Worm (Caenorhabditis elegans) whole organism, L4 larva: ENCODE measurements around the gene C51E3.9.

Experiments used
- F44E2.7 ChIP-seq: fragments of 200-800 bp; sonication (Bioruptor generic); IDR thresholded peaks from 2 replicates; pipeline ENCODE4 v2.1.2; 2022; ENCODE audit warnings: missing genetic modification characterization, missing compliant biosample characterization
- R02D3.7 ChIP-seq: fragments of 150-350 bp; sonication (generic microtip); optimal IDR thresholded peaks from 3 replicates; lab custom pipeline; 2014; ENCODE audit warnings: missing biosample characterization, missing genetic modification characterization
- T20F7.1 ChIP-seq: fragments of 200-800 bp; sonication (Bioruptor generic); optimal IDR thresholded peaks from 2 replicates; lab custom pipeline; 2018; ENCODE audit warnings: mild to moderate bottlenecking, missing genetic modification characterization, missing compliant biosample characterization
- Y105C5A.15 ChIP-seq: fragments of 200-800 bp; sonication (Bioruptor generic); IDR thresholded peaks from 2 replicates; pipeline ENCODE4 v1.3.6; 2022; ENCODE audit warnings: missing genetic modification characterization, missing compliant biosample characterization
- ceh-32 ChIP-seq: sonication (generic microtip); optimal IDR thresholded peaks from 2 replicates; lab custom pipeline; 2016; ENCODE audit warnings: mild to moderate bottlenecking, missing genetic modification characterization, missing compliant biosample characterization; ENCODE audit not compliant: poor library complexity
- ces-1 ChIP-seq: fragments of 150-350 bp; sonication (generic microtip); optimal IDR thresholded peaks from 4 replicates; lab custom pipeline; 2014; ENCODE audit warnings: missing biosample characterization, missing genetic modification reagents, missing genetic modification characterization
- ctbp-1 ChIP-seq: fragments of 200-800 bp; sonication (Bioruptor generic); IDR thresholded peaks from 2 replicates; pipeline ENCODE4 v1.3.6; 2022; ENCODE audit warnings: missing genetic modification reagents, missing genetic modification characterization, missing compliant biosample characterization
- daf-12 ChIP-seq: fragments of 150-350 bp; optimal IDR thresholded peaks from 2 replicates; lab custom pipeline; 2014; ENCODE audit warnings: missing biosample characterization, missing genetic modification reagents, missing genetic modification characterization
- daf-16 ChIP-seq, 3 experiments: sonication (generic microtip); optimal IDR thresholded peaks; 2 replicates each; lab custom pipeline; 2016 to 2017; ENCODE audit warnings: missing genetic modification characterization in 3 of 3, missing genetic modification reagents in 3 of 3, mild to moderate bottlenecking in 2 of 3, missing compliant biosample characterization in 2 of 3, missing biosample characterization in 1 of 3, moderate library complexity in 1 of 3
- daf-19 ChIP-seq: fragments of 200-800 bp; sonication (Bioruptor generic); conservative IDR thresholded peaks from 2 replicates; pipeline ENCODE4 v1.3.6; 2022; ENCODE audit warnings: missing genetic modification characterization, missing compliant biosample characterization
- dmd-6 ChIP-seq: fragments of 200-800 bp; sonication (Bioruptor generic); IDR thresholded peaks from 2 replicates; pipeline ENCODE4 v1.3.6; 2022; ENCODE audit warnings: missing genetic modification reagents, missing genetic modification characterization, missing compliant biosample characterization
- dpl-1 ChIP-seq: fragments of 150-350 bp; optimal IDR thresholded peaks from 2 replicates; lab custom pipeline; 2014; ENCODE audit warnings: missing biosample characterization, missing genetic modification reagents, missing genetic modification characterization
- duxl-1 ChIP-seq: sonication (generic microtip); optimal IDR thresholded peaks from 2 replicates; lab custom pipeline; 2016; ENCODE audit warnings: mild to moderate bottlenecking, missing genetic modification characterization, moderate library complexity, missing compliant biosample characterization; ENCODE audit not compliant: poor library complexity
- dve-1 ChIP-seq: sonication (generic microtip); optimal IDR thresholded peaks from 2 replicates; lab custom pipeline; 2017; ENCODE audit warnings: antibody characterized with exemption, mild to moderate bottlenecking, missing genetic modification characterization, missing compliant biosample characterization; ENCODE audit not compliant: insufficient read depth
- egl-27 ChIP-seq: sonication (generic microtip); optimal IDR thresholded peaks from 3 replicates; lab custom pipeline; 2017; ENCODE audit warnings: missing biosample characterization, missing genetic modification reagents, missing genetic modification characterization
- egl-43 ChIP-seq: fragments of 200-800 bp; sonication (Bioruptor generic); IDR thresholded peaks from 2 replicates; pipeline ENCODE4 v1.3.6; 2022; ENCODE audit warnings: missing genetic modification reagents, missing genetic modification characterization, missing compliant biosample characterization
- fkh-10 ChIP-seq: fragments of 150-350 bp; optimal IDR thresholded peaks from 2 replicates; lab custom pipeline; 2014; ENCODE audit warnings: missing biosample characterization, missing genetic modification reagents, missing genetic modification characterization
- gei-8 ChIP-seq: fragments of 200-800 bp; sonication (Bioruptor generic); optimal IDR thresholded peaks from 2 replicates; lab custom pipeline; 2018; ENCODE audit warnings: mild to moderate bottlenecking, missing genetic modification characterization, missing compliant biosample characterization
- hlh-11 ChIP-seq: fragments of 200-800 bp; sonication (Bioruptor generic); optimal IDR thresholded peaks from 2 replicates; lab custom pipeline; 2018; ENCODE audit warnings: mild to moderate bottlenecking, missing genetic modification characterization, missing compliant biosample characterization
- hlh-30 ChIP-seq: sonication (generic microtip); optimal IDR thresholded peaks from 2 replicates; lab custom pipeline; 2017; ENCODE audit warnings: antibody characterized with exemption, mild to moderate bottlenecking, missing genetic modification characterization, missing compliant biosample characterization; ENCODE audit not compliant: insufficient read depth
- jun-1 ChIP-seq: fragments of 150-350 bp; optimal IDR thresholded peaks from 2 replicates; lab custom pipeline; 2014; ENCODE audit warnings: missing biosample characterization, missing genetic modification reagents, missing genetic modification characterization
- lim-7 ChIP-seq: fragments of 200-800 bp; sonication (Bioruptor generic); IDR thresholded peaks from 2 replicates; pipeline ENCODE4 v1.3.6; 2022; ENCODE audit warnings: missing genetic modification characterization, missing compliant biosample characterization
- lin-38 ChIP-seq: fragments of 200-800 bp; sonication (Bioruptor generic); IDR thresholded peaks from 2 replicates; pipeline ENCODE4 v1.3.6; 2022; ENCODE audit warnings: missing genetic modification reagents, missing genetic modification characterization, missing compliant biosample characterization
- lin-39 ChIP-seq: fragments of 150-350 bp; optimal IDR thresholded peaks from 2 replicates; lab custom pipeline; 2014; ENCODE audit warnings: missing biosample characterization, missing genetic modification reagents, missing genetic modification characterization
- lsy-2 ChIP-seq, 2 experiments: fragments of 150-350 bp in 1 of 2; sonication (generic microtip) in 1 of 2; optimal IDR thresholded peaks; 2 replicates each; lab custom pipeline; 2014 to 2017; ENCODE audit warnings: missing biosample characterization in 2 of 2, missing genetic modification characterization in 2 of 2
- mdl-1 ChIP-seq, 2 experiments: fragments of 150-350 bp in 1 of 2; sonication (generic microtip) in 1 of 2; optimal IDR thresholded peaks; 2 replicates each; lab custom pipeline; 2014 to 2017; ENCODE audit warnings: missing biosample characterization in 2 of 2, missing genetic modification characterization in 2 of 2
- mep-1 ChIP-seq: fragments of 150-350 bp; sonication (generic microtip); optimal IDR thresholded peaks from 3 replicates; lab custom pipeline; 2014; ENCODE audit warnings: missing biosample characterization, missing genetic modification characterization
- mes-2 ChIP-seq: sonication (generic microtip); optimal IDR thresholded peaks from 2 replicates; lab custom pipeline; 2016; ENCODE audit warnings: missing genotype, mild to moderate bottlenecking, missing genetic modification characterization, missing compliant biosample characterization; ENCODE audit not compliant: poor library complexity, severe bottlenecking
- mxl-3 ChIP-seq: fragments of 200-800 bp; sonication (Bioruptor generic); optimal IDR thresholded peaks from 2 replicates; lab custom pipeline; 2018; ENCODE audit warnings: mild to moderate bottlenecking, missing genetic modification characterization, missing compliant biosample characterization
- nhr-11 ChIP-seq: fragments of 150-350 bp; optimal IDR thresholded peaks from 2 replicates; lab custom pipeline; 2014; ENCODE audit warnings: missing biosample characterization, missing genetic modification characterization
- nhr-28 ChIP-seq: fragments of 150-350 bp; optimal IDR thresholded peaks from 2 replicates; lab custom pipeline; 2014; ENCODE audit warnings: missing biosample characterization, missing genetic modification characterization
- nhr-48 ChIP-seq: sonication (generic microtip); optimal IDR thresholded peaks from 2 replicates; lab custom pipeline; 2016; ENCODE audit warnings: mild to moderate bottlenecking, missing genetic modification characterization, missing compliant biosample characterization
- pha-4 ChIP-seq, 2 experiments: fragments of 150-350 bp in 1 of 2; fragments of 200-800 bp in 1 of 2; sonication (Bioruptor generic) in 1 of 2; IDR thresholded peaks in 1 of 2; optimal IDR thresholded peaks in 1 of 2; 2 replicates each; pipeline versions ENCODE4 v1.3.6 to Lab custom; 2014 to 2022; ENCODE audit warnings: missing genetic modification characterization in 2 of 2, missing genetic modification reagents in 2 of 2, missing biosample characterization in 1 of 2, missing compliant biosample characterization in 1 of 2
- pqm-1 ChIP-seq: sonication (generic microtip); optimal IDR thresholded peaks from 2 replicates; lab custom pipeline; 2017; ENCODE audit warnings: missing biosample characterization, missing genetic modification characterization
- rbr-2 ChIP-seq: sonication (generic microtip); optimal IDR thresholded peaks from 2 replicates; lab custom pipeline; 2016; ENCODE audit warnings: missing genotype, missing genetic modification characterization, missing compliant biosample characterization
- sdz-12 ChIP-seq: fragments of 200-800 bp; sonication (Bioruptor generic); optimal IDR thresholded peaks from 2 replicates; lab custom pipeline; 2018; ENCODE audit warnings: mild to moderate bottlenecking, missing genetic modification characterization, missing compliant biosample characterization
- set-16 ChIP-seq: fragments of 200-800 bp; sonication (Bioruptor generic); IDR thresholded peaks from 2 replicates; pipeline ENCODE4 v1.3.6; 2022; ENCODE audit warnings: missing genetic modification reagents, missing genetic modification characterization, missing compliant biosample characterization
- skn-1 ChIP-seq: fragments of 150-350 bp; optimal IDR thresholded peaks from 2 replicates; lab custom pipeline; 2014; ENCODE audit warnings: missing biosample characterization, missing genetic modification characterization
- snpc-4 ChIP-seq: fragments of 150-350 bp; optimal IDR thresholded peaks from 2 replicates; lab custom pipeline; 2014; ENCODE audit warnings: missing biosample characterization, missing genetic modification characterization
- spr-1 ChIP-seq: sonication (generic microtip); optimal IDR thresholded peaks from 2 replicates; lab custom pipeline; 2016; ENCODE audit warnings: mild to moderate bottlenecking, missing genetic modification characterization, missing compliant biosample characterization
- tag-97 ChIP-seq: fragments of 200-800 bp; sonication (Bioruptor generic); IDR thresholded peaks from 2 replicates; pipeline ENCODE4 v1.3.6; 2022; ENCODE audit warnings: missing genetic modification characterization, missing compliant biosample characterization
- unc-130 ChIP-seq: sonication (generic microtip); optimal IDR thresholded peaks from 2 replicates; lab custom pipeline; 2016; ENCODE audit warnings: missing genetic modification reagents, missing genetic modification characterization, missing compliant biosample characterization
- unc-62 ChIP-seq, 3 experiments: fragments of 150-350 bp in 1 of 3; sonication (generic microtip); optimal IDR thresholded peaks in 2 of 3; peaks in 1 of 3; 1 replicate in 1 of 3; 2 replicates in 2 of 3; lab custom pipeline; 2014 to 2017; ENCODE audit warnings: missing biosample characterization in 3 of 3, missing genetic modification characterization in 3 of 3, missing genetic modification reagents in 3 of 3, missing genotype in 1 of 3
- vab-7 ChIP-seq: fragments of 200-800 bp; sonication (Bioruptor generic); IDR thresholded peaks from 2 replicates; pipeline ENCODE4 v1.3.6; 2022; ENCODE audit warnings: missing genetic modification reagents, missing genetic modification characterization, missing compliant biosample characterization
- zag-1 ChIP-seq: fragments of 150-350 bp; optimal IDR thresholded peaks from 2 replicates; lab custom pipeline; 2014; ENCODE audit warnings: missing biosample characterization, missing genetic modification characterization
- ztf-11 ChIP-seq: fragments of 150-350 bp; optimal IDR thresholded peaks from 2 replicates; lab custom pipeline; 2014; ENCODE audit warnings: missing biosample characterization, missing genetic modification characterization
- ztf-7 ChIP-seq: fragments of 150-350 bp; optimal IDR thresholded peaks from 2 replicates; lab custom pipeline; 2014; ENCODE audit warnings: missing biosample characterization, missing genetic modification characterization

Gene C51E3.9

ce11 chrV:10174632-10175075 lies 28.9 kb downstream of the C51E3.9 start (continued):
- TF ChIP-seq R02D3.7 (no peak), mep-1 (tag; lab: Kevin White, UChicago) (peak; percentile 85), jun-1 (no peak), snpc-4 (tag; lab: Kevin White, UChicago) (no peak), F44E2.7 (GFP tag; lab: Robert Waterston, UW) (no peak), lim-7 (GFP tag; lab: Robert Waterston, UW) (no peak), nhr-48 (tag; lab: Kevin White, UChicago) (peak; percentile 25), ztf-11 (tag; lab: Kevin White, UChicago) (no peak), skn-1 (tag; lab: Kevin White, UChicago) (no peak), T20F7.1 (GFP tag; lab: Kevin White, UChicago) (no peak), set-16 (GFP tag; lab: Robert Waterston, UW) (peak; percentile 81), pqm-1 (tag; lab: Kevin White, UChicago) (no peak), ceh-32 (no peak), mes-2 (tag; lab: Kevin White, UChicago) (peak; percentile 34), egl-27 (tag; lab: Kevin White, UChicago) (no peak), unc-62 (GFP tag; optimal IDR thresholded peaks at IDR 0.05 in 1 of 2; lab: Kevin White, UChicago) (peak in 1 of 2 experiments; percentile 1), unc-62 (tag; optimal IDR thresholded peaks at IDR 0.05; lab: Kevin White, UChicago) (peak; percentile 33)

DNA sequence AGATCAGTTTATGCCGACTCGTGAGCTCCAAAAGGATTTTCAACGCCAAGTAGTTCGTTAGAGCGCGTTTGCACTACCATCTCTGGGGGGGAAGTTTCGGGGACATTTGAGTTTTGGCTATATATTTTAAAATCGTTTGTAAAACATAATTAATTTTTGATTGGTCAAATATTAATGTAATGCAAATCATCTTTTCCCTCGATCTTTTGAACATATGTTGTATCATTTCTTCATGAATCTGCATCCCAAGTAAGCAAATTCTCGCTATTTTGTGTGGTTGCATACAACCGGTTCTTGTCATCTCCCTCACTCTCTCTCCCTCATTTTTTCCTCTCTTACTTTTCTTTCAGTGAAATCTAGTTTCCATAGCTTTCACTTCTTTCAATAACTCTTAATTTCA lies 32.4 kb downstream of the C51E3.9 start:
- TF ChIP-seq lin-38 (GFP tag; lab: Robert Waterston, UW) (peak; percentile 93), ctbp-1 (GFP tag; lab: Robert Waterston, UW) (0 out of 2 replicates have a peak, but pooled peaks have one; percentile 22), unc-130 (GFP tag; lab: Kevin White, UChicago) (peak; percentile 17), mxl-3 (GFP tag; lab: Kevin White, UChicago) (peak; percentile 24), dve-1 (peak; percentile 60), daf-19 (GFP tag; lab: Robert Waterston, UW) (no peak), skn-1 (tag; lab: Kevin White, UChicago) (no peak), hlh-11 (tag; lab: Kevin White, UChicago) (peak; percentile 59), ces-1 (GFP tag; lab: Kevin White, UChicago) (no peak), hlh-30 (peak; percentile 64), mdl-1 (tag; optimal IDR thresholded peaks at IDR 0.05; lab: Kevin White, UChicago) (peak in 1 of 2 experiments; percentile 17), Y105C5A.15 (no peak), zag-1 (tag; lab: Kevin White, UChicago) (peak; percentile 32), lim-7 (GFP tag; lab: Robert Waterston, UW) (no peak), pqm-1 (tag; lab: Kevin White, UChicago) (no peak), dmd-6 (GFP tag; lab: Robert Waterston, UW) (peak; percentile 16; the same call in 1 of the 2 replicates), rbr-2 (tag; lab: Kevin White, UChicago) (peak; percentile 63), lin-39 (no peak), T20F7.1 (GFP tag; lab: Kevin White, UChicago) (peak; percentile 51), sdz-12 (GFP tag; lab: Kevin White, UChicago) (no peak), nhr-11 (peak; percentile 33), daf-12 (no peak), fkh-10 (GFP tag; lab: Kevin White, UChicago) (peak; percentile 53), pha-4 (GFP tag; IDR thresholded peaks at IDR 0.05; lab: Robert Waterston, UW) (no peak), pha-4 (tag; optimal IDR thresholded peaks at IDR 0.05; lab: Kevin White, UChicago) (no peak), lsy-2 (tag; optimal IDR thresholded peaks at IDR 0.05; lab: Kevin White, UChicago) (peak in 1 of 2 experiments; percentile 64), gei-8 (GFP tag; lab: Kevin White, UChicago) (no peak), egl-43 (GFP tag; lab: Robert Waterston, UW) (0 out of 2 replicates have a peak, but pooled peaks have one; percentile 25), spr-1 (tag; lab: Kevin White, UChicago) (peak; percentile 14), dpl-1 (GFP tag; lab: Kevin White, UChicago) (peak; percentile 27), mep-1 (tag; lab: Kevin White, UChicago) (peak; percentile 63), duxl-1 (tag; lab: Kevin White, UChicago) (no peak), nhr-28 (tag; lab: Kevin White, UChicago) (peak; percentile 40), daf-16 (GFP tag; optimal IDR thresholded peaks at IDR 0.05; lab: Kevin White, UChicago) (no peak), daf-16 (tag; optimal IDR thresholded peaks at IDR 0.05; lab: Kevin White, UChicago) (peak; percentile 12), vab-7 (GFP tag; lab: Robert Waterston, UW) (no peak), mes-2 (tag; lab: Kevin White, UChicago) (peak; percentile 38), tag-97 (GFP tag; lab: Robert Waterston, UW) (no peak), ztf-7 (no peak)
